Fruit fly (Drosophila melanogaster) S2 (cell line): Measurements from ENCODE around the gene shakB.

Experiments used
- CG8478 ChIP-seq: fragments of >200 bp; optimal IDR thresholded peaks from 2 replicates; lab custom pipeline; 2018
- CTCF ChIP-seq, 2 experiments: fragments of >200 bp; optimal IDR thresholded peaks; 2 replicates each; lab custom pipeline; 2018

DNA sequence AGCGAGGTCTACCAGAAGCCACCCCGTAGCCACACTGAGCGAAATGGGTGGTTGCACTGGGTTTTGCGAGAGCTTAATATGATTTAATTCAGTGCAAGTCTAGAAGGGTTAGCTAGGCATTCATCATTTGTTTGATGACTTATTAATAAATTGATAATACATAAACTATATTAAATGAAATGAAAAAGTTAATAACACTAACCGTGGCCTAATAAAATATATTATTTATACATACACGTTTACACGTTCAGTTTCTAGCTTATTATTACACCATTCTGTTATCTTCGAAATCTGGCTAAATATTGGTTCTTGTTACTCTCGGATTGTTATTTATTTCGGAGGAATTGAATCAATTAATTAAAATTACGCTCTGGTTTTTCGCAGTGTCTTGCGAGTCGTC lies 170.4 kb downstream of the shakB start:
- TF ChIP-seq CG8478 (lab: Kevin White, UChicago) (no peak), CTCF (optimal IDR thresholded peaks at IDR 0.05; lab: Kevin White, UChicago) (no peak)
